Worm (Caenorhabditis elegans): ENCODE results near the gene oac-41.

- TF ChIP-seq T22C8.4 (GFP tag; IDR thresholded peaks at IDR 0.05) (no peak), tab-1 (GFP tag; IDR thresholded peaks at IDR 0.05) (no peak), cog-1 (tag; optimal IDR thresholded peaks at IDR 0.05) (no peak), klf-2 (GFP tag; conservative IDR thresholded peaks at IDR 0.05) (no peak), med-1 (GFP tag; optimal IDR thresholded peaks at IDR 0.05; ENCODE audit: insufficient read depth) (no peak)
Observed at ce11 chrV:9067678-9068077, 45.7 kb upstream of the oac-41 start, which contains the start of gene fip-2.

All from whole organism, midembryonic.